Worm (Caenorhabditis elegans) whole organism, L4 larva: ENCODE results near the gene dyf-19.

Experiments
- T20F7.1 ChIP-seq: fragments of 200-800 bp; sonication (Bioruptor generic); optimal IDR thresholded peaks from 2 replicates; lab custom pipeline; 2018; ENCODE audit warnings: mild to moderate bottlenecking, missing genetic modification characterization, missing compliant biosample characterization
- Y105C5A.15 ChIP-seq: fragments of 200-800 bp; sonication (Bioruptor generic); IDR thresholded peaks from 2 replicates; pipeline ENCODE4 v1.3.6; 2022; ENCODE audit warnings: missing genetic modification characterization, missing compliant biosample characterization
- aly-2 ChIP-seq: sonication (generic microtip); optimal IDR thresholded peaks from 2 replicates; lab custom pipeline; 2018; ENCODE audit warnings: missing biosample characterization, missing genetic modification characterization
- ceh-20 ChIP-seq: fragments of 200-800 bp; sonication (Bioruptor generic); IDR thresholded peaks from 2 replicates; pipeline ENCODE4 v1.3.6; 2022; ENCODE audit warnings: missing genetic modification reagents, missing genetic modification characterization, missing compliant biosample characterization
- daf-12 ChIP-seq: fragments of 150-350 bp; optimal IDR thresholded peaks from 2 replicates; lab custom pipeline; 2014; ENCODE audit warnings: missing biosample characterization, missing genetic modification reagents, missing genetic modification characterization
- gei-8 ChIP-seq: fragments of 200-800 bp; sonication (Bioruptor generic); optimal IDR thresholded peaks from 2 replicates; lab custom pipeline; 2018; ENCODE audit warnings: mild to moderate bottlenecking, missing genetic modification characterization, missing compliant biosample characterization
- lir-3 ChIP-seq: sonication (generic microtip); optimal IDR thresholded peaks from 2 replicates; lab custom pipeline; 2016; ENCODE audit warnings: mild to moderate bottlenecking, missing genetic modification characterization, missing compliant biosample characterization
- nhr-237 ChIP-seq: sonication (generic microtip); optimal IDR thresholded peaks from 2 replicates; lab custom pipeline; 2017; ENCODE audit warnings: missing biosample characterization, missing genetic modification characterization
- snpc-4 ChIP-seq: fragments of 150-350 bp; optimal IDR thresholded peaks from 2 replicates; lab custom pipeline; 2014; ENCODE audit warnings: missing biosample characterization, missing genetic modification characterization
- spr-1 ChIP-seq: sonication (generic microtip); optimal IDR thresholded peaks from 2 replicates; lab custom pipeline; 2016; ENCODE audit warnings: mild to moderate bottlenecking, missing genetic modification characterization, missing compliant biosample characterization
- unc-39 ChIP-seq: sonication (generic microtip); optimal IDR thresholded peaks from 2 replicates; lab custom pipeline; 2017; ENCODE audit warnings: missing biosample characterization, missing genetic modification characterization
- zag-1 ChIP-seq: fragments of 150-350 bp; optimal IDR thresholded peaks from 2 replicates; lab custom pipeline; 2014; ENCODE audit warnings: missing biosample characterization, missing genetic modification characterization

DNA sequence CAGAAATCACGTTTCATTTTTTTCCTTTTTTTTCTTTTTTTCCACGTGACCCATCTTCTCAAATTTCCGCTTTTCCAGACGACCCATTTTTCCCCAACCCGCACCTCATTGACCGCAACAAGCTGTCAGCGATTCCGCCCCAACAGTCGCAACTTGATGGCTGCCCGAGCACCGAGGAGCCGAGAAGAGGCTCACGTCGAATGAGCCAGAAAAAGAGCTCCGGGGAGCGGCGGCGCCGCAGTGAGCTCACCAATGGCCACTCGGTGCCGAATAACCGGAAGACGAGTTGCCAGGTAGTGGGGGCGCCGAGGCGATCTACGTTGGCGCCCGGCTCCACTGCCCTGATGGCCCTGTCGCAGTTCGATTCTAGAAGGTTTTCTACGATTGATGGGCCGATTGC is 34.0 kb upstream of the dyf-19 start:
- no peak for TF ChIP-seq spr-1 (tag; lab: Kevin White, UChicago)
- TF ChIP-seq Y105C5A.15 (GFP tag; lab: Robert Waterston, UW) = no peak
- no peak for TF ChIP-seq T20F7.1 (GFP tag; lab: Kevin White, UChicago)
- no peak for TF ChIP-seq nhr-237 (tag; lab: Kevin White, UChicago)
- TF ChIP-seq daf-12 = no peak
- TF ChIP-seq gei-8 (GFP tag; lab: Kevin White, UChicago) = no peak
- no peak for TF ChIP-seq ceh-20 (GFP tag; lab: Robert Waterston, UW)
- no peak for TF ChIP-seq zag-1 (tag; lab: Kevin White, UChicago)
- TF ChIP-seq aly-2 (tag; lab: Kevin White, UChicago) = no peak
- TF ChIP-seq lir-3 (tag; lab: Kevin White, UChicago) = no peak
- TF ChIP-seq snpc-4 = no peak
- no peak for TF ChIP-seq unc-39
